Fruit fly (Drosophila melanogaster): ENCODE measurements around the gene pb.

The pb gene

DNA sequence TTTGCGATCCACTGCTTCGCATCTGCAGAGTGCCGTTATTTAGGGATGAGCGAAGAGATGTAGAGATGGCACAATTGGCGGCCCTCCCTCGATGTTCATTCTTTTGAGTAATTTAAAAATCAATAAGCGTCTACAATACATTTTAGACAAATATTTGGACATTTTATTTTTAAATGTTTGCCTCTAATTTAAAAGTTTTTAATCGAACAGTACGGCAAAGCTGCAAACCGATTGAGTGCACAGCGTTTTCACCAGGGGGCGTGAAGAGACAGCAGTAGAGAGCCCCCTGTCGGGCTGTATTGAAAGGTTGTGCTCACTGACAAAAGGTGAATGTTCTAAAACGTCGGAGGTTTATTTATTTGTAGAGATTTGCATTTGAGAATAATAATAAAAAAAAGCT, 17.6 kb upstream of the pb start, which contains the start of gene bcd (continued):
- TF ChIP-seq CG4404 (GFP tag; IDR thresholded peaks at IDR 0.05) (peak; percentile 70), CG2129 (GFP tag; IDR thresholded peaks at IDR 0.05; ENCODE audit: partially characterized antibody) (no peak), Hey (tag; optimal IDR thresholded peaks at IDR 0.05) (no peak), Poxn (GFP tag; IDR thresholded peaks at IDR 0.05) (no peak; the same call in 1 of the 2 replicates), fd64A (GFP tag; optimal IDR thresholded peaks at IDR 0.05) (peak; percentile 21), Ravus (GFP tag; IDR thresholded peaks at IDR 0.05) (peak; percentile 42), D (optimal IDR thresholded peaks at IDR 0.05) (no peak), D (GFP tag; optimal IDR thresholded peaks at IDR 0.05) (peak; percentile 35), CG30403 (GFP tag; optimal IDR thresholded peaks at IDR 0.05) (peak; percentile 82), H15 (GFP tag; IDR thresholded peaks at IDR 0.05) (peak; percentile 58; the same call in 1 of the 3 replicates), CG17361 (GFP tag; IDR thresholded peaks at IDR 0.05) (peak; percentile 65; the same call in 2 of the 3 replicates), CG7987 (GFP tag; optimal IDR thresholded peaks at IDR 0.05) (peak; percentile 73), vnd (GFP tag; IDR thresholded peaks at IDR 0.05; ENCODE audit: partially characterized antibody) (no peak), CG17328 (GFP tag; IDR thresholded peaks at IDR 0.05) (peak; percentile 75), CG9215 (GFP tag; IDR thresholded peaks at IDR 0.05) (peak; percentile 75), Sry-β (GFP tag; optimal IDR thresholded peaks at IDR 0.05) (no peak), CG14050 (GFP tag; IDR thresholded peaks at IDR 0.05) (peak; percentile 39; the same call in 1 of the 3 replicates), HLH4C (GFP tag; IDR thresholded peaks at IDR 0.05; ENCODE audit: partially characterized antibody) (peak; percentile 32; the same call in 1 of the 3 replicates), Chrac-16 (GFP tag; optimal IDR thresholded peaks at IDR 0.05) (peak; percentile 90), Dad (GFP tag; optimal IDR thresholded peaks at IDR 0.05) (peak; percentile 71), Myb (GFP tag; optimal IDR thresholded peaks at IDR 0.05) (peak; percentile 87), CG31224 (GFP tag; IDR thresholded peaks at IDR 0.05) (no peak), br (optimal IDR thresholded peaks at IDR 0.05) (no peak), Ets65A (GFP tag) (peak; percentile 99), CG31441 (GFP tag; IDR thresholded peaks at IDR 0.05) (peak; percentile 54), dimm (GFP tag; IDR thresholded peaks at IDR 0.05) (peak; percentile 39; the same call in 1 of the 2 replicates), CG3995 (GFP tag; optimal IDR thresholded peaks at IDR 0.05) (no peak), CG13624 (GFP tag; optimal IDR thresholded peaks at IDR 0.05) (peak; percentile 77), CG15269 (tag; optimal IDR thresholded peaks at IDR 0.05) (peak; percentile 67), wek (GFP tag; optimal IDR thresholded peaks at IDR 0.05) (peak; percentile 44), abd-A (tag; optimal IDR thresholded peaks at IDR 0.05) (no peak)

dm6 chr3R:6755454-6755853, 13.6 kb upstream of the pb start:
- TF ChIP-seq tll (GFP tag; optimal IDR thresholded peaks at IDR 0.05) (peak in 1 of 2 experiments; percentile 71), Nf-YA (GFP tag; IDR thresholded peaks at IDR 0.05) (no peak), sens (GFP tag) (no peak), CG8388 (GFP tag; optimal IDR thresholded peaks at IDR 0.05) (peak; percentile 11), zen (tag; optimal IDR thresholded peaks at IDR 0.05) (peak; percentile 89), CG14441 (GFP tag; IDR thresholded peaks at IDR 0.05) (no peak), amos (GFP tag; IDR thresholded peaks at IDR 0.05; ENCODE audit: partially characterized antibody) (no peak), Bdp1 (GFP tag; optimal IDR thresholded peaks at IDR 0.05) (no peak), CG7271 (tag; optimal IDR thresholded peaks at IDR 0.05) (peak; percentile 56), CG4617 (GFP tag; optimal IDR thresholded peaks at IDR 0.05; ENCODE audit: borderline replicate concordance) (no peak), CG18599 (GFP tag; optimal IDR thresholded peaks at IDR 0.05) (no peak), ssp (GFP tag; IDR thresholded peaks at IDR 0.05) (no peak), pho (GFP tag; optimal IDR thresholded peaks at IDR 0.05) (no peak), CG3065 (GFP tag; optimal IDR thresholded peaks at IDR 0.05) (no peak), pzg (GFP tag; optimal IDR thresholded peaks at IDR 0.05) (no peak), Six4 (GFP tag; optimal IDR thresholded peaks at IDR 0.05) (no peak), h (optimal IDR thresholded peaks at IDR 0.05) (no peak), CG2120 (GFP tag; optimal IDR thresholded peaks at IDR 0.05) (no peak), CG10462 (GFP tag; optimal IDR thresholded peaks at IDR 0.05) (no peak), mirr (GFP tag; optimal IDR thresholded peaks at IDR 0.05) (no peak), Rx (GFP tag; IDR thresholded peaks at IDR 0.05) (no peak), psq (GFP tag; optimal IDR thresholded peaks at IDR 0.05) (no peak), eve (GFP tag; optimal IDR thresholded peaks at IDR 0.05) (no peak)

All from whole organism, embryonic.